Worm (Caenorhabditis elegans) whole organism, late embryonic: ENCODE data around the gene xbx-3.

Experiments
- ceh-14 ChIP-seq: sonication (generic microtip); optimal IDR thresholded peaks from 2 replicates; lab custom pipeline; 2016; ENCODE audit warnings: missing genotype, missing genetic modification characterization, missing compliant biosample characterization
- hlh-8 ChIP-seq: sonication (generic microtip); optimal IDR thresholded peaks from 2 replicates; lab custom pipeline; 2016; ENCODE audit warnings: missing genotype, missing genetic modification characterization, missing compliant biosample characterization

ce11 chrIII:10056033-10056432 is 20.3 kb downstream of the xbx-3 start, which contains the start of gene T16G12.10:
- TF ChIP-seq hlh-8 (tag; lab: Kevin White, UChicago) (no peak), ceh-14 (tag; lab: Kevin White, UChicago) (no peak)
